Fruit fly (Drosophila melanogaster): ENCODE measurements around the gene CG32269.
A peak's percentile ranks its signal among the peaks of the same experiment; 100 is the strongest.

Gene CG32269

dm6 chr3L:3198447-3199402 is 10.1 kb downstream of the CG32269 start, which contains the start of the genes CG32276 and gry (continued):
- TF ChIP-seq CG3281 (GFP tag; optimal IDR thresholded peaks at IDR 0.05) = peak; percentile 83
- TF ChIP-seq slbo (GFP tag; IDR thresholded peaks at IDR 0.05) = peak; percentile 86
- TF ChIP-seq dmrt99B (tag; optimal IDR thresholded peaks at IDR 0.05) = no peak
- TF ChIP-seq dpn (GFP tag; optimal IDR thresholded peaks at IDR 0.05) = peak; percentile 76 to 81
- TF ChIP-seq CG3726 (GFP tag; IDR thresholded peaks at IDR 0.05) = 0 out of 3 replicates have a peak, but pooled peaks have one; percentile 55
- peak; percentile 53 for TF ChIP-seq nerfin-1 (tag; optimal IDR thresholded peaks at IDR 0.05)
- peak; percentile 73 for TF ChIP-seq tgo (GFP tag; IDR thresholded peaks at IDR 0.05)
- TF ChIP-seq Drgx (GFP tag; IDR thresholded peaks at IDR 0.05) = peak; percentile 55; the same call in 1 of the 2 replicates
- no peak for TF ChIP-seq CG6254 (GFP tag; optimal IDR thresholded peaks at IDR 0.05)
- peak; percentile 54 for TF ChIP-seq HLH3B (GFP tag; IDR thresholded peaks at IDR 0.05)
- peak; percentile 11 for TF ChIP-seq Usf (GFP tag; optimal IDR thresholded peaks at IDR 0.05)
- TF ChIP-seq ranshi (GFP tag; IDR thresholded peaks at IDR 0.05) = peak; percentile 44
- TF ChIP-seq btn (GFP tag; optimal IDR thresholded peaks at IDR 0.05) = peak; percentile 58
- peak; percentile 84 for TF ChIP-seq CG30403 (GFP tag; optimal IDR thresholded peaks at IDR 0.05)
- peak; percentile 68 for TF ChIP-seq CG12299 (tag; optimal IDR thresholded peaks at IDR 0.05)
- TF ChIP-seq CG32532 (GFP tag; IDR thresholded peaks at IDR 0.05) = peak; percentile 81
- peak; percentile 47 for TF ChIP-seq CG16815 (GFP tag; optimal IDR thresholded peaks at IDR 0.05)
- TF ChIP-seq bowl (GFP tag; IDR thresholded peaks at IDR 0.05) = no peak
- peak; percentile 96 for TF ChIP-seq CG9797 (GFP tag; optimal IDR thresholded peaks at IDR 0.05)
- no peak; the same call in 2 of the 3 replicates for TF ChIP-seq sr (GFP tag; IDR thresholded peaks at IDR 0.05)
- peak; percentile 79 for TF ChIP-seq az2 (GFP tag; optimal IDR thresholded peaks at IDR 0.05)
- TF ChIP-seq CG12744 (GFP tag; optimal IDR thresholded peaks at IDR 0.05) = no peak
- peak; percentile 59 for TF ChIP-seq wor (GFP tag; IDR thresholded peaks at IDR 0.05)
- TF ChIP-seq gcm (GFP tag; optimal IDR thresholded peaks at IDR 0.05) = no peak
- TF ChIP-seq sima (GFP tag; optimal IDR thresholded peaks at IDR 0.05) = no peak
- 0 out of 2 replicates have a peak, but pooled peaks have one; percentile 8 for TF ChIP-seq wdn (GFP tag; IDR thresholded peaks at IDR 0.05)
- TF ChIP-seq Fer3 (tag; optimal IDR thresholded peaks at IDR 0.05) = peak; percentile 72
- TF ChIP-seq dati (GFP tag; IDR thresholded peaks at IDR 0.05) = peak; percentile 48; the same call in 1 of the 2 replicates
- no peak for TF ChIP-seq Hand (GFP tag; optimal IDR thresholded peaks at IDR 0.05)
- TF ChIP-seq CG13894 (tag; optimal IDR thresholded peaks at IDR 0.05) = no peak
- peak; percentile 33; the same call in 1 of the 2 replicates for TF ChIP-seq CG4404 (GFP tag; IDR thresholded peaks at IDR 0.05)
- peak; percentile 87 for TF ChIP-seq lab (GFP tag; optimal IDR thresholded peaks at IDR 0.05)
- peak; percentile 65 for TF ChIP-seq Bdp1 (GFP tag; optimal IDR thresholded peaks at IDR 0.05)
- TF ChIP-seq B-H1 (GFP tag; IDR thresholded peaks at IDR 0.05) = no peak; the same call in 2 of the 3 replicates
- TF ChIP-seq danr (GFP tag; IDR thresholded peaks at IDR 0.05) = peak; percentile 63
- peak; percentile 83 for TF ChIP-seq CG3847 (GFP tag; IDR thresholded peaks at IDR 0.05)
- TF ChIP-seq CG1233 (GFP tag; optimal IDR thresholded peaks at IDR 0.05) = peak; percentile 67
- TF ChIP-seq Six4 (GFP tag; optimal IDR thresholded peaks at IDR 0.05) = peak; percentile 69
- peak; percentile 79 for TF ChIP-seq CG16863 (GFP tag; optimal IDR thresholded peaks at IDR 0.05)
- no peak for TF ChIP-seq Sox100B (GFP tag; optimal IDR thresholded peaks at IDR 0.05)
- TF ChIP-seq Scr (GFP tag; IDR thresholded peaks at IDR 0.05; ENCODE audit: partially characterized antibody) = peak; percentile 53
- TF ChIP-seq disco-r (GFP tag; optimal IDR thresholded peaks at IDR 0.05) = peak; percentile 80
- peak in 1 of 2 experiments; percentile 66 for TF ChIP-seq bsh (GFP tag; optimal IDR thresholded peaks at IDR 0.05)
- no peak; the same call in 1 of the 2 replicates for TF ChIP-seq H2.0 (GFP tag; IDR thresholded peaks at IDR 0.05)
- no peak for TF ChIP-seq zf30C (GFP tag; optimal IDR thresholded peaks at IDR 0.05)
- TF ChIP-seq CG14667 (GFP tag; IDR thresholded peaks at IDR 0.05) = peak; percentile 51; the same call in 1 of the 2 replicates
- peak; percentile 60 for TF ChIP-seq stwl (tag; optimal IDR thresholded peaks at IDR 0.05)
- no peak for TF ChIP-seq CG43689 (GFP tag; IDR thresholded peaks at IDR 0.05)
